Fruit fly (Drosophila melanogaster): ENCODE results near the gene Sf3b5.

The Sf3b5 gene

DNA sequence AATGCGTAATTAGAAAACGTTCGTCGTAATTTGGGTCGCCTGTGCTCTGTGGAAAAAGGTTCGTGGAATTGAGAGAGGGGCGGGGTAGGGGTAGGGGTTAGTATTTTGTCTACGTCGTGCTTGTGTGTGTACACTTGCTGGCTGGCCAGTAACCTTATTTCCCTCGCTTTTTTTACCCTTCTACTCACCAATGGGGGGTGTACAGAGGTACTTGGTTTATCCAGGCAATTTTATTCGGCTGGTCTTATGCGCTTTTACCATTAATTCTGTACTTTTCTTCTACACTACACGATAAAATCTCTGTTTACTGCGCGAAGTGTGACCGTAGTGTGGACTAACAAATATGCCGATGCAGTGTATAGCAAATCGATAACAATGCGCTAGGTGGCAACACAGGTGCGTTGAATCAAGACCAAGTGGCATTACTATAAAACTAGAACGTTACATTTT lies 4.6 kb upstream of the Sf3b5 start, which contains the start of gene tgo (continued):
- TF ChIP-seq luna (GFP tag; optimal IDR thresholded peaks at IDR 0.05) (no peak), CG10267 (tag; optimal IDR thresholded peaks at IDR 0.05) (peak; percentile 61), Mad (GFP tag; optimal IDR thresholded peaks at IDR 0.05) (peak; percentile 11), Sin3A (optimal IDR thresholded peaks at IDR 0.05) (peak; percentile 65), CG11093 (GFP tag; IDR thresholded peaks at IDR 0.05) (no peak), CG6791 (GFP tag; IDR thresholded peaks at IDR 0.05; ENCODE audit: partially characterized antibody) (0 out of 3 replicates have a peak, but pooled peaks have one; percentile 55), dati (GFP tag; IDR thresholded peaks at IDR 0.05) (no peak), CG34376 (GFP tag; optimal IDR thresholded peaks at IDR 0.05) (peak; percentile 62), CG4617 (GFP tag; optimal IDR thresholded peaks at IDR 0.05; ENCODE audit: borderline replicate concordance) (peak; percentile 97), Ptx1 (GFP tag; IDR thresholded peaks at IDR 0.05) (no peak), dysf (GFP tag; IDR thresholded peaks at IDR 0.05) (no peak), CG8478 (optimal IDR thresholded peaks at IDR 0.05) (no peak), CG34224 (GFP tag; IDR thresholded peaks at IDR 0.05; ENCODE audit: partially characterized antibody) (peak; percentile 74), CG7745 (tag; optimal IDR thresholded peaks at IDR 0.05) (no peak), CG10543 (GFP tag; optimal IDR thresholded peaks at IDR 0.05) (peak; percentile 36), CG7839 (tag; optimal IDR thresholded peaks at IDR 0.05) (no peak), CG7987 (GFP tag; optimal IDR thresholded peaks at IDR 0.05) (peak; percentile 7), Sry-δ (GFP tag; optimal IDR thresholded peaks at IDR 0.05) (peak; percentile 60), YL-1 (GFP tag; optimal IDR thresholded peaks at IDR 0.05) (peak; percentile 96), CG3281 (GFP tag; optimal IDR thresholded peaks at IDR 0.05) (no peak), Fer1 (GFP tag; optimal IDR thresholded peaks at IDR 0.05) (peak; percentile 69), CG34422 (GFP tag; IDR thresholded peaks at IDR 0.05) (peak; percentile 83; the same call in 1 of the 3 replicates), Ada2b (GFP tag; IDR thresholded peaks at IDR 0.05) (no peak), sens (GFP tag) (peak; percentile 88), CG8388 (GFP tag; optimal IDR thresholded peaks at IDR 0.05) (no peak), Ets65A (GFP tag) (no peak), CG6654 (GFP tag; optimal IDR thresholded peaks at IDR 0.05) (no peak), stwl (tag; optimal IDR thresholded peaks at IDR 0.05) (peak; percentile 71), vvl (GFP tag; IDR thresholded peaks at IDR 0.05) (no peak; the same call in 1 of the 2 replicates), Poxn (GFP tag; IDR thresholded peaks at IDR 0.05) (no peak), Dek (tag; optimal IDR thresholded peaks at IDR 0.05) (no peak), Chrac-16 (GFP tag; optimal IDR thresholded peaks at IDR 0.05) (no peak), CG3847 (GFP tag; IDR thresholded peaks at IDR 0.05) (peak; percentile 59; the same call in 1 of the 2 replicates), CG17829 (tag; optimal IDR thresholded peaks at IDR 0.05) (peak; percentile 45), lbe (GFP tag; optimal IDR thresholded peaks at IDR 0.05) (no peak), sim (GFP tag; IDR thresholded peaks at IDR 0.05) (no peak), CG8359 (GFP tag; optimal IDR thresholded peaks at IDR 0.05; ENCODE audit: borderline replicate concordance) (no peak), NC2β (GFP tag; optimal IDR thresholded peaks at IDR 0.05) (no peak), CG16813 (GFP tag; IDR thresholded peaks at IDR 0.05; ENCODE audit: partially characterized antibody) (peak; percentile 11; the same call in 1 of the 3 replicates), slp2 (GFP tag; optimal IDR thresholded peaks at IDR 0.05) (no peak), CG14710 (tag; optimal IDR thresholded peaks at IDR 0.05) (peak; percentile 80), unc-4 (GFP tag; IDR thresholded peaks at IDR 0.05; ENCODE audit: partially characterized antibody) (peak; percentile 59; the same call in 1 of the 2 replicates), Med (GFP tag) (peak; percentile 72), Opbp (GFP tag; IDR thresholded peaks at IDR 0.05; ENCODE audit: partially characterized antibody) (peak; percentile 58; the same call in 2 of the 3 replicates), CG15514 (GFP tag; optimal IDR thresholded peaks at IDR 0.05) (peak; percentile 75), CG4854 (GFP tag; optimal IDR thresholded peaks at IDR 0.05) (no peak), CG30020 (tag; optimal IDR thresholded peaks at IDR 0.05) (peak; percentile 43), Hsf (GFP tag; optimal IDR thresholded peaks at IDR 0.05) (no peak), D19B (GFP tag; optimal IDR thresholded peaks at IDR 0.05) (no peak), Antp (GFP tag; optimal IDR thresholded peaks at IDR 0.05) (no peak), crp (GFP tag; optimal IDR thresholded peaks at IDR 0.05) (no peak)

Data from whole organism, embryonic.